Worm (Caenorhabditis elegans): ENCODE results near the gene hsp-1.

The hsp-1 gene

DNA sequence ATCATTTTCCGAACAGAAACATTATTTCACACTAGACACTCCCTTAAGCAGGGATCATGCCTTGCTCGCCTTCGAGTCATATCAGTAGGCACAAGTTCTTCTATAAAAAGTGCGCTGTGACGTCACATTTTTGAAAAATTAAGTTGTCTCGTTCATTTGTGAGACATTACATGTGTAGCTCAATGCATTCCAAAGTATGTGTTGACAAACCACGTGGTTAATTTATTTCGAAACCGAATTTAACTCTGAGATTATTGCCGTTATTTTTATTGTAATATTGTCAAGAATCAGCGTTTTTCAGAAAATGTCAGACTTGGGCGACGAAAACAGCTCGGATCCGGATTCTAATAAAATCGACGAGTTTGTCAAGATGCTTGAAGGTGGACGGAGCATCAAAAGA lies 15.7 kb downstream of the hsp-1 start, which contains the start of gene T28F3.5:
TSS of gene T28F3.5 (plus strand) at position 301 of the 400 bp plus-strand sequence.
- no peak for TF ChIP-seq ceh-9 (tag; optimal IDR thresholded peaks at IDR 0.05)
- no peak for TF ChIP-seq nhr-76 (tag; optimal IDR thresholded peaks at IDR 0.05)
- no peak for TF ChIP-seq zag-1 (tag; optimal IDR thresholded peaks at IDR 0.05)
- no peak for TF ChIP-seq R02D3.7 (tag; optimal IDR thresholded peaks at IDR 0.05)
- no peak for TF ChIP-seq nhr-237 (tag; optimal IDR thresholded peaks at IDR 0.05)
- TF ChIP-seq nhr-25 (tag; optimal IDR thresholded peaks at IDR 0.05): no peak
- TF ChIP-seq egl-5 (tag; optimal IDR thresholded peaks at IDR 0.05): no peak
- no peak for TF ChIP-seq elt-3 (tag; optimal IDR thresholded peaks at IDR 0.05)
- TF ChIP-seq skn-1 (tag; optimal IDR thresholded peaks at IDR 0.05): no peak
- TF ChIP-seq ceh-16 (tag; optimal IDR thresholded peaks at IDR 0.05): no peak
- no peak for TF ChIP-seq jun-1 (tag; optimal IDR thresholded peaks at IDR 0.05)
- no peak for TF ChIP-seq elt-2 (tag; optimal IDR thresholded peaks at IDR 0.05)
- no peak for TF ChIP-seq lin-39 (tag; optimal IDR thresholded peaks at IDR 0.05)
- no peak for TF ChIP-seq nhr-43 (tag; optimal IDR thresholded peaks at IDR 0.05; ENCODE audit: poor library complexity, severe bottlenecking)
- TF ChIP-seq ZK546.5 (tag; optimal IDR thresholded peaks at IDR 0.05): no peak
- no peak for TF ChIP-seq nhr-23 (tag; optimal IDR thresholded peaks at IDR 0.05)
- TF ChIP-seq hmg-11 (tag; optimal IDR thresholded peaks at IDR 0.05): no peak
- no peak for TF ChIP-seq unc-62 (GFP tag; optimal IDR thresholded peaks at IDR 0.05)
- no peak for TF ChIP-seq tbx-2 (tag; optimal IDR thresholded peaks at IDR 0.05)

DNA sequence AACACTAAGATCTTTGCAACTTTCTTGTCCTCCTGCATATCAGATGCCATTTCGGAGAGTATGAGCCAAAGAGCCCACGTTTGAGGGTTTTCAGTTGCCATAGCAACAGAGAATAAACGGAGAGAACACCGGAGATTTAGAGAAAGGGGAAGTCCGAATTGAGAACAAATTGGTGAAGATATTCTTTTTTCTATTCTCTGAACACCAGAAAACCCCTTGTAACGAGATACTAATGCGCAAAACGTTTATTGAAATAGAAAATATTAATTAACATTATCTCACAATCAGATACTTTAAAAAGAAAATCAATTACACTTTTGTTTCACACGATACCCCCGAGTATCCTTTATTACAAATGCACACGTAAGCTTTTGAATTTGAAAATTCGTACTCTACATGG lies 23.2 kb downstream of the hsp-1 start, which contains the start of gene ifta-2:
TSS of gene ifta-2 (minus strand) at position 101 of the 400 bp plus-strand sequence.
- no peak for TF ChIP-seq egl-27 (tag; optimal IDR thresholded peaks at IDR 0.05)
- no peak for TF ChIP-seq aly-2 (tag; optimal IDR thresholded peaks at IDR 0.05)
- no peak for TF ChIP-seq ztf-4 (tag; optimal IDR thresholded peaks at IDR 0.05)
- TF ChIP-seq skn-1 (tag; optimal IDR thresholded peaks at IDR 0.05): no peak
- no peak for TF ChIP-seq pqm-1 (tag; optimal IDR thresholded peaks at IDR 0.05)
- TF ChIP-seq nhr-23 (tag; optimal IDR thresholded peaks at IDR 0.05): no peak
- TF ChIP-seq nhr-43 (tag; optimal IDR thresholded peaks at IDR 0.05; ENCODE audit: poor library complexity, severe bottlenecking): no peak
- no peak for TF ChIP-seq ama-1 (optimal IDR thresholded peaks at IDR 0.05)
- TF ChIP-seq lsy-12 (tag; optimal IDR thresholded peaks at IDR 0.05): no peak
- TF ChIP-seq eor-1 (tag; optimal IDR thresholded peaks at IDR 0.05): no peak
- no peak for TF ChIP-seq ztf-11 (tag; optimal IDR thresholded peaks at IDR 0.05)
- TF ChIP-seq hmg-11 (tag; optimal IDR thresholded peaks at IDR 0.05): no peak
- TF ChIP-seq ZK546.5 (tag; optimal IDR thresholded peaks at IDR 0.05): no peak
- no peak for TF ChIP-seq fkh-2 (tag; optimal IDR thresholded peaks at IDR 0.05)
- no peak for TF ChIP-seq mml-1 (tag; optimal IDR thresholded peaks at IDR 0.05)

DNA sequence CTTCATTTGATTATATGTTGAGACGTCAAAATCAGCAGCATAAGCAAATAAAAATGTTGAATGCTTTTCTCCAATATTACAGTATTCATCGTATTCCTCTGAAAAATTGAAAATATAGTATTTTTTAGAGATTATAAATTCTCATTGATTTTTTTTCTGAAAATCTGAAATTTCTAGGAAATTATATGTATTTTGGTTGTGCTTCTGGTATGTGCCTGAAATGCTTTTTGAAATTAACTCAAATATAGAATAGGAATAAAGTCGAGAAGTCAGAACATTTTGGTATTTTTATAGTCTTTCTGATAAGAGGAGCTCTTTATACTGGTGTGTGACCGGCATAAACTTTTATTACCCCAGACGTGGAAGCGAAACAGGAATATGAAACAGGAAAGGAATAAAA lies 28.5 kb downstream of the hsp-1 start, which contains the start of gene T28F3.8:
TSS of gene T28F3.8 (minus strand) at position 101 of the 400 bp plus-strand sequence.
- peak; percentile 26 for TF ChIP-seq elt-2 (tag; optimal IDR thresholded peaks at IDR 0.05)

DNA sequence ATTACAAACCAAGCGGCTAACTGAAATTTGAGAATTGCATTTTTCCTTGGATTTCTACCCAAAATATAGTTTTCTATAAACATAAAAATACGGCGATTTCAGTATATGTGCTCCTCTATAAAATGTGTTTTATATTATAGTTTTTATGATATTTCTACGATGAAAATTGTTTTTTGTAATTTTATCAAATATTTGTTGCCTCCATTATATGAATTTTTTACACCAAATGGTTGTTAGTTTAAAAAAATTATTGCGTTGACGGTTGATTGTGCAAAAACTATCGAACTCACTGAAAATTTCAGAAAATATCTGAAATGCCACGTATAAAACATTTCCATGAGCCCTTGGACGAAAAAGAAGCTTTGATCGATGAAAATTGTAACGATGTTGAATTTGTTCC lies 29.5 kb downstream of the hsp-1 start, which contains the start of gene T28F3.9:
TSS of gene T28F3.9 (plus strand) at position 301 of the 400 bp plus-strand sequence.
- TF ChIP-seq ceh-16 (tag; optimal IDR thresholded peaks at IDR 0.05) (no peak), unc-39 (tag; optimal IDR thresholded peaks at IDR 0.05) (no peak)

DNA sequence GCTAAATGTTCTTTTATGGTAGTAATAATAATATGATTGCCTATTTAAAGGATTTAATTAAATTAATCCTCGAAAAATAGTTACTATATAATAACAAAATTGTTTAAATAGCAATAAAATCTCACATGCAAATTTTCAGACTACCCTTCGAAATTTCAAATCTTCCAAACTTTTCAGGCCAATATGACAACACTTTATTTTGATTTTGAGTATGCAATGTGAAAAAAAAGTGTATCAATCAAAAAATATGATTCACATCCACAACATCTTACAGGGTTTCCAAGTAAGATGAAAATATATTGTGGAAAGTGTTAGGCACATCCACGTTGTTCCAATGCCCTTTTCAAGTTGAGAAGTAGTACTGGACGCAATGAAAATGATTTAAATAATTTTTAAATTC lies 33.1 kb downstream of the hsp-1 start, which contains the start of gene snf-9:
TSS of gene snf-9 (plus strand) at position 301 of the 400 bp plus-strand sequence.
- TF ChIP-seq fos-1 (tag; optimal IDR thresholded peaks at IDR 0.05) (no peak), lsy-12 (tag; optimal IDR thresholded peaks at IDR 0.05) (no peak), nhr-23 (tag; optimal IDR thresholded peaks at IDR 0.05) (no peak), elt-2 (tag; optimal IDR thresholded peaks at IDR 0.05) (no peak), nhr-11 (tag; optimal IDR thresholded peaks at IDR 0.05) (no peak), egl-27 (tag; optimal IDR thresholded peaks at IDR 0.05) (no peak), nhr-76 (tag; optimal IDR thresholded peaks at IDR 0.05) (no peak), jun-1 (tag; optimal IDR thresholded peaks at IDR 0.05) (no peak), nhr-77 (tag; optimal IDR thresholded peaks at IDR 0.05) (no peak), ztf-4 (tag; optimal IDR thresholded peaks at IDR 0.05) (no peak), eor-1 (tag; optimal IDR thresholded peaks at IDR 0.05) (no peak), aly-2 (tag; optimal IDR thresholded peaks at IDR 0.05) (no peak), nhr-28 (tag; optimal IDR thresholded peaks at IDR 0.05) (no peak), zag-1 (tag; optimal IDR thresholded peaks at IDR 0.05) (no peak), egl-5 (tag; optimal IDR thresholded peaks at IDR 0.05) (no peak), ceh-9 (tag; optimal IDR thresholded peaks at IDR 0.05) (no peak)
